Fruit fly (Drosophila melanogaster): ENCODE results near the gene niki.

Gene niki

dm6 chr3R:24812987-24813636 lies 12.3 kb downstream of the niki start:
- TF ChIP-seq Mnt (GFP tag; optimal IDR thresholded peaks at IDR 0.05) (no peak), CG11617 (GFP tag; optimal IDR thresholded peaks at IDR 0.05) (no peak), tj (GFP tag; optimal IDR thresholded peaks at IDR 0.05) (peak; percentile 24), toe (GFP tag; optimal IDR thresholded peaks at IDR 0.05) (no peak), kay (GFP tag; ENCODE audit: borderline replicate concordance) (no peak), bab1 (GFP tag; optimal IDR thresholded peaks at IDR 0.05) (no peak), ovo (GFP tag; optimal IDR thresholded peaks at IDR 0.05) (no peak), pad (GFP tag; optimal IDR thresholded peaks at IDR 0.05) (no peak)

dm6 chr3R:24812394-24812793 lies 13.1 kb downstream of the niki start:
- TF ChIP-seq pad (GFP tag; optimal IDR thresholded peaks at IDR 0.05) = no peak
- TF ChIP-seq Crg-1 (GFP tag; optimal IDR thresholded peaks at IDR 0.05) = no peak
- TF ChIP-seq CG1620 (GFP tag; optimal IDR thresholded peaks at IDR 0.05) = no peak
- TF ChIP-seq Clk (GFP tag; optimal IDR thresholded peaks at IDR 0.05) = no peak
- TF ChIP-seq toe (GFP tag; optimal IDR thresholded peaks at IDR 0.05) = no peak
- no peak for TF ChIP-seq CG12768 (GFP tag; optimal IDR thresholded peaks at IDR 0.05)
- no peak for TF ChIP-seq CG7101 (tag; optimal IDR thresholded peaks at IDR 0.05)
- TF ChIP-seq CG11617 (GFP tag; optimal IDR thresholded peaks at IDR 0.05) = no peak
- TF ChIP-seq Mnt (GFP tag; optimal IDR thresholded peaks at IDR 0.05) = no peak
- TF ChIP-seq CG14711 (tag; optimal IDR thresholded peaks at IDR 0.05) = no peak
- TF ChIP-seq CG7045 (GFP tag; optimal IDR thresholded peaks at IDR 0.05) = no peak
- TF ChIP-seq ovo (GFP tag; optimal IDR thresholded peaks at IDR 0.05) = no peak
- no peak for TF ChIP-seq kay (GFP tag; ENCODE audit: borderline replicate concordance)
- no peak for TF ChIP-seq cic (GFP tag; optimal IDR thresholded peaks at IDR 0.05)
- no peak for TF ChIP-seq bab1 (GFP tag; optimal IDR thresholded peaks at IDR 0.05)
- TF ChIP-seq Hr96 (GFP tag; optimal IDR thresholded peaks at IDR 0.05) = no peak

dm6 chr3R:24810844-24811625 lies 14.4 kb downstream of the niki start:
- TF ChIP-seq CG33017 (tag; optimal IDR thresholded peaks at IDR 0.05) (peak; percentile 97), Mnt (GFP tag; optimal IDR thresholded peaks at IDR 0.05) (peak; percentile 64), kay (GFP tag; ENCODE audit: borderline replicate concordance) (peak; percentile 94), CG14711 (tag; optimal IDR thresholded peaks at IDR 0.05) (peak; percentile 88), CG1620 (GFP tag; optimal IDR thresholded peaks at IDR 0.05) (peak; percentile 9), cnc (optimal IDR thresholded peaks at IDR 0.05) (no peak), Crg-1 (GFP tag; optimal IDR thresholded peaks at IDR 0.05) (peak; percentile 78), pad (GFP tag; optimal IDR thresholded peaks at IDR 0.05) (peak; percentile 70), tj (GFP tag; optimal IDR thresholded peaks at IDR 0.05) (peak; percentile 23), CG7101 (tag; optimal IDR thresholded peaks at IDR 0.05) (peak; percentile 96), Hr96 (GFP tag; optimal IDR thresholded peaks at IDR 0.05) (peak; percentile 80), ovo (GFP tag; optimal IDR thresholded peaks at IDR 0.05) (no peak), Clk (GFP tag; optimal IDR thresholded peaks at IDR 0.05) (peak; percentile 67), CG5204 (GFP tag; optimal IDR thresholded peaks at IDR 0.05) (peak; percentile 81), toe (GFP tag; optimal IDR thresholded peaks at IDR 0.05) (peak; percentile 48), bab1 (GFP tag; optimal IDR thresholded peaks at IDR 0.05) (peak; percentile 79), cic (GFP tag; optimal IDR thresholded peaks at IDR 0.05) (peak; percentile 56), CG7045 (GFP tag; optimal IDR thresholded peaks at IDR 0.05) (peak; percentile 91), CG12768 (GFP tag; optimal IDR thresholded peaks at IDR 0.05) (peak; percentile 95), CG11617 (GFP tag; optimal IDR thresholded peaks at IDR 0.05) (peak; percentile 76)

dm6 chr3R:24809576-24810279 lies 15.7 kb downstream of the niki start:
- TF ChIP-seq Crg-1 (GFP tag; optimal IDR thresholded peaks at IDR 0.05) = no peak
- no peak for TF ChIP-seq CG7045 (GFP tag; optimal IDR thresholded peaks at IDR 0.05)
- TF ChIP-seq kay (GFP tag; ENCODE audit: borderline replicate concordance) = peak; percentile 81
- no peak for TF ChIP-seq ovo (GFP tag; optimal IDR thresholded peaks at IDR 0.05)
- TF ChIP-seq CG12768 (GFP tag; optimal IDR thresholded peaks at IDR 0.05) = no peak
- TF ChIP-seq CG5204 (GFP tag; optimal IDR thresholded peaks at IDR 0.05) = no peak
- TF ChIP-seq CG1620 (GFP tag; optimal IDR thresholded peaks at IDR 0.05) = no peak
- TF ChIP-seq Hr96 (GFP tag; optimal IDR thresholded peaks at IDR 0.05) = no peak
- no peak for TF ChIP-seq CG14711 (tag; optimal IDR thresholded peaks at IDR 0.05)
- no peak for TF ChIP-seq Mnt (GFP tag; optimal IDR thresholded peaks at IDR 0.05)
- TF ChIP-seq Clk (GFP tag; optimal IDR thresholded peaks at IDR 0.05) = no peak
- TF ChIP-seq CG7101 (tag; optimal IDR thresholded peaks at IDR 0.05) = no peak
- TF ChIP-seq CG11617 (GFP tag; optimal IDR thresholded peaks at IDR 0.05) = no peak
- peak; percentile 5 for TF ChIP-seq CG33017 (tag; optimal IDR thresholded peaks at IDR 0.05)
- no peak for TF ChIP-seq toe (GFP tag; optimal IDR thresholded peaks at IDR 0.05)
- no peak for TF ChIP-seq pad (GFP tag; optimal IDR thresholded peaks at IDR 0.05)
- TF ChIP-seq cic (GFP tag; optimal IDR thresholded peaks at IDR 0.05) = no peak

dm6 chr3R:24807321-24807720 lies 18.1 kb downstream of the niki start, which contains the start of gene CG6980:
Gene CG6980 (plus strand): TSS chr3R:24807621.
- TF ChIP-seq CG33017 (tag; optimal IDR thresholded peaks at IDR 0.05) = no peak
- no peak for TF ChIP-seq pad (GFP tag; optimal IDR thresholded peaks at IDR 0.05)
- no peak for TF ChIP-seq Hr96 (GFP tag; optimal IDR thresholded peaks at IDR 0.05)
- no peak for TF ChIP-seq cnc (optimal IDR thresholded peaks at IDR 0.05)
- no peak for TF ChIP-seq cic (GFP tag; optimal IDR thresholded peaks at IDR 0.05)
- no peak for TF ChIP-seq tj (GFP tag; optimal IDR thresholded peaks at IDR 0.05)

Measured in whole organism, adult.